Worm (Caenorhabditis elegans) whole organism, L1 larva: ENCODE results near the gene col-146.

Experiments used
- C04F5.9 ChIP-seq: sonication (generic microtip); optimal IDR thresholded peaks from 2 replicates; lab custom pipeline; 2016; ENCODE audit warnings: missing genetic modification characterization, missing compliant biosample characterization
- C34B4.2 ChIP-seq: sonication (generic microtip); optimal IDR thresholded peaks from 2 replicates; lab custom pipeline; 2017; ENCODE audit warnings: mild to moderate bottlenecking, missing genetic modification characterization, missing compliant biosample characterization
- ceh-90 ChIP-seq: sonication (generic microtip); optimal IDR thresholded peaks from 2 replicates; lab custom pipeline; 2016; ENCODE audit warnings: missing genetic modification characterization, missing compliant biosample characterization
- dpl-1 ChIP-seq, 3 experiments: fragments of 150-350 bp in 2 of 3; sonication (generic microtip) in 1 of 3; optimal IDR thresholded peaks; 2 replicates each; lab custom pipeline; 2014 to 2017; ENCODE audit warnings: missing biosample characterization in 3 of 3, missing genetic modification characterization in 3 of 3, missing genetic modification reagents in 3 of 3
- dsc-1 ChIP-seq: sonication (generic microtip); optimal IDR thresholded peaks from 2 replicates; lab custom pipeline; 2016; ENCODE audit warnings: mild to moderate bottlenecking, missing genetic modification characterization, missing compliant biosample characterization
- efl-1 ChIP-seq, 4 experiments: fragments of 150-350 bp; optimal IDR thresholded peaks in 3 of 4; peaks in 1 of 4; 1 replicate in 1 of 4; 2 replicates in 3 of 4; lab custom pipeline; 2014; ENCODE audit warnings: missing biosample characterization in 2 of 4, missing genetic modification characterization in 2 of 4, missing genetic modification reagents in 2 of 4
- elt-2 ChIP-seq: sonication (generic microtip); optimal IDR thresholded peaks from 2 replicates; lab custom pipeline; 2016; ENCODE audit warnings: missing genetic modification characterization, mild to moderate bottlenecking, inconsistent platforms, missing compliant biosample characterization, missing genetic modification reagents
- elt-3 ChIP-seq, 6 experiments: fragments of 150-350 bp in 1 of 6; sonication (generic microtip); optimal IDR thresholded peaks; 2 replicates each; lab custom pipeline; 2017 to 2018; ENCODE audit warnings: missing biosample characterization in 6 of 6, missing genetic modification characterization in 6 of 6, inconsistent platforms in 1 of 6
- ets-5 ChIP-seq: fragments of 200-800 bp; sonication (Bioruptor generic); IDR thresholded peaks from 2 replicates; pipeline ENCODE4 v1.3.6; 2022; ENCODE audit warnings: missing genetic modification characterization, missing compliant biosample characterization
- fos-1 ChIP-seq: fragments of 150-350 bp; optimal IDR thresholded peaks from 2 replicates; lab custom pipeline; 2014; ENCODE audit warnings: missing biosample characterization, missing genetic modification characterization
- hlh-4 ChIP-seq: sonication (generic microtip); optimal IDR thresholded peaks from 2 replicates; lab custom pipeline; 2016; ENCODE audit warnings: mild to moderate bottlenecking, missing genetic modification characterization, missing compliant biosample characterization
- jun-1 ChIP-seq: fragments of 150-350 bp; optimal IDR thresholded peaks from 2 replicates; lab custom pipeline; 2014; ENCODE audit warnings: missing biosample characterization, missing genetic modification reagents, missing genetic modification characterization
- lin-13 ChIP-seq: fragments of 150-350 bp; optimal IDR thresholded peaks from 2 replicates; lab custom pipeline; 2014; ENCODE audit warnings: missing biosample characterization, missing genetic modification reagents, missing genetic modification characterization
- lin-14 ChIP-seq: fragments of 200-800 bp; sonication (Bioruptor generic); optimal IDR thresholded peaks from 2 replicates; lab custom pipeline; 2018; ENCODE audit warnings: mild to moderate bottlenecking, missing genetic modification characterization, moderate library complexity, missing compliant biosample characterization
- lin-35 ChIP-seq, 2 experiments: fragments of 150-350 bp; optimal IDR thresholded peaks; 2 replicates each; lab custom pipeline; 2014; ENCODE audit warnings: missing biosample characterization in 2 of 2, missing genetic modification characterization in 2 of 2, missing genetic modification reagents in 2 of 2
- mef-2 ChIP-seq: fragments of 150-350 bp; optimal IDR thresholded peaks from 2 replicates; lab custom pipeline; 2014; ENCODE audit warnings: missing biosample characterization, missing genetic modification characterization
- nhr-12 ChIP-seq: sonication (generic microtip); optimal IDR thresholded peaks from 2 replicates; lab custom pipeline; 2017; ENCODE audit warnings: missing biosample characterization, missing genetic modification characterization
- nhr-84 ChIP-seq: sonication (generic microtip); optimal IDR thresholded peaks from 2 replicates; lab custom pipeline; 2017; ENCODE audit warnings: missing biosample characterization, missing genetic modification characterization
- pag-3 ChIP-seq: sonication (generic microtip); optimal IDR thresholded peaks from 2 replicates; lab custom pipeline; 2017; ENCODE audit warnings: missing genetic modification characterization, mild to moderate bottlenecking, missing compliant biosample characterization, antibody characterized with exemption, borderline replicate concordance; ENCODE audit not compliant: insufficient read depth
- pax-3 ChIP-seq: fragments of 200-800 bp; sonication (Bioruptor generic); optimal IDR thresholded peaks from 2 replicates; lab custom pipeline; 2018; ENCODE audit warnings: mild to moderate bottlenecking, missing genetic modification characterization, moderate library complexity, missing compliant biosample characterization
- sox-4 ChIP-seq: sonication (generic microtip); optimal IDR thresholded peaks from 2 replicates; lab custom pipeline; 2016; ENCODE audit warnings: missing genetic modification characterization, missing compliant biosample characterization
- swsn-7 ChIP-seq: sonication (generic microtip); optimal IDR thresholded peaks from 2 replicates; lab custom pipeline; 2016; ENCODE audit warnings: missing genetic modification characterization, missing compliant biosample characterization
- tbx-2 ChIP-seq: sonication (generic microtip); optimal IDR thresholded peaks from 2 replicates; lab custom pipeline; 2016; ENCODE audit warnings: missing genetic modification characterization, missing compliant biosample characterization
- unc-130 ChIP-seq: fragments of 150-350 bp; optimal IDR thresholded peaks from 2 replicates; lab custom pipeline; 2017; ENCODE audit warnings: missing biosample characterization, missing genetic modification characterization, inconsistent platforms
- unc-30 ChIP-seq: sonication (generic microtip); optimal IDR thresholded peaks from 2 replicates; lab custom pipeline; 2017; ENCODE audit warnings: missing biosample characterization, missing genetic modification characterization
- unc-62 ChIP-seq: fragments of 150-350 bp; optimal IDR thresholded peaks from 2 replicates; lab custom pipeline; 2014; ENCODE audit warnings: missing biosample characterization, missing genetic modification reagents, missing genetic modification characterization
- unc-86 ChIP-seq: sonication (generic microtip); optimal IDR thresholded peaks from 2 replicates; lab custom pipeline; 2016; ENCODE audit warnings: missing genetic modification characterization, missing compliant biosample characterization
- vab-15 ChIP-seq: sonication (generic microtip); optimal IDR thresholded peaks from 2 replicates; lab custom pipeline; 2017; ENCODE audit warnings: missing genotype, mild to moderate bottlenecking, missing genetic modification characterization, missing compliant biosample characterization
- zag-1 ChIP-seq: fragments of 150-350 bp; optimal IDR thresholded peaks from 2 replicates; lab custom pipeline; 2014; ENCODE audit warnings: missing biosample characterization, missing genetic modification characterization

Gene col-146

DNA sequence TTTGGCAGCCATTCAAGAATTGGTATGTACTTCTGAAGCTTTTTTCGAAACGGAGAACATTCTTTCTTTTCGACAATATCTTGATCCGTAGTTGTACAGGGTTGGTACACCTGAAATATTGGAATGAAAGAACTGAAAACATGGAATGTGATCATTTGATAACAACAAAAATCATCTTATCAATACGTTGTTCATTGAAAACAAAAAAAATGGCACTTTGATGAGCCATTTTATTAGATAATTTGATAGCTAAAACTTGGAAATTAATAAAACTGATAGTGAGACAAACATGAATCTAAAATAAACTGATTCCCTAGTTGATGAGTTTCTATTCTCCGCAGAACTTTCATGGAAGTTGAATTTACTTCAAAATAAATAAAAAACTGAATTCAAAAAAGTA lies 42.8 kb downstream of the col-146 start:
- peak; percentile 49 for TF ChIP-seq elt-2 (tag; lab: Kevin White, UChicago)
- TF ChIP-seq C04F5.9 (tag; lab: Kevin White, UChicago) = no peak
- TF ChIP-seq unc-30 = no peak
- no peak for TF ChIP-seq unc-86 (tag; lab: Kevin White, UChicago)
- TF ChIP-seq ceh-90 (tag; lab: Kevin White, UChicago) = no peak
- TF ChIP-seq unc-62 (GFP tag; lab: Kevin White, UChicago) = no peak

- peak in 1 of 2 experiments; percentile 13 for TF ChIP-seq lin-35 (GFP tag; optimal IDR thresholded peaks at IDR 0.05; lab: Kevin White, UChicago)
- TF ChIP-seq elt-2 (tag; lab: Kevin White, UChicago) = peak; percentile 33
- no peak for TF ChIP-seq nhr-84 (tag; lab: Kevin White, UChicago)
- TF ChIP-seq sox-4 = no peak
- TF ChIP-seq dpl-1 (GFP tag; optimal IDR thresholded peaks at IDR 0.05; lab: Kevin White, UChicago) = peak in 1 of 3 experiments; percentile 12
- no peak for TF ChIP-seq lin-13 (GFP tag; lab: Kevin White, UChicago)
- TF ChIP-seq unc-62 (GFP tag; lab: Kevin White, UChicago) = no peak
- TF ChIP-seq pax-3 (tag; lab: Kevin White, UChicago) = no peak
Observed at ce11 chrV:9673199-9673843, 43.6 kb downstream of the col-146 start, which contains the start of gene sulp-8. sulp-8 (minus strand) TSS chrV:9673667.

- no peak for TF ChIP-seq unc-62 (GFP tag; lab: Kevin White, UChicago)
- TF ChIP-seq elt-3 (tag; optimal IDR thresholded peaks at IDR 0.05; lab: Kevin White, UChicago) = no peak
- no peak for TF ChIP-seq pax-3 (tag; lab: Kevin White, UChicago)
- TF ChIP-seq lin-14 (GFP tag; lab: Kevin White, UChicago) = no peak
- no peak for TF ChIP-seq fos-1 (tag; lab: Kevin White, UChicago)
- TF ChIP-seq unc-130 (tag; lab: Kevin White, UChicago) = no peak
- no peak for TF ChIP-seq lin-13 (GFP tag; lab: Kevin White, UChicago)
- TF ChIP-seq vab-15 = no peak
Observed at ce11 chrV:9677977-9678376, 48.2 kb downstream of the col-146 start, which contains the start of gene cthd-1. cthd-1 (plus strand) TSS chrV:9678277.

DNA sequence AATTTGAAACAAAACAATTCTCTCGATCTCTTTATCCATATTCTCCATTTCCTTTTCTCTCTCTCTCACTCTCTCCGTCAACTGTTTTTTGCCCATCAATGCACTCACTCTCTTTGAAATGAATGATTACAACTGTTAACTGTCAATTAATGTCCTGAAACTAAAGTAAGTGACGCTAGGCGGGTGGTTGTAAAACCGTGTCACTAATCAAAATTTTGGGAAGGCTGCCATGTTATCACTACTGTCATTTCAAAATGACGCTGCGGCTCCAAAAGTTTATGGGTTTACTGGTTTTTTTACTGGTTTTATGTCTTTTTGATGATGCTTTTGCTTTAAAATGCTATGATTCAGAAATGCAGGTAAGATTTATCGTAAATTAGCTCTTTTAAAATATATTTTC lies 49.4 kb downstream of the col-146 start, which contains the start of gene ZK287.9:
Gene ZK287.9 (plus strand): TSS at position 192 of the 400 bp plus-strand sequence.
- TF ChIP-seq tbx-2 (tag; lab: Kevin White, UChicago) (no peak), elt-2 (tag; lab: Kevin White, UChicago) (no peak), zag-1 (tag; lab: Kevin White, UChicago) (no peak), dsc-1 (tag; lab: Kevin White, UChicago) (no peak), pag-3 (tag; lab: Kevin White, UChicago) (no peak), jun-1 (tag; lab: Kevin White, UChicago) (no peak), efl-1 (optimal IDR thresholded peaks at IDR 0.05; lab: Kevin White, UChicago) (no peak), efl-1 (GFP tag; optimal IDR thresholded peaks at IDR 0.05 in 1 of 2; lab: Kevin White, UChicago) (no peak), C34B4.2 (tag; lab: Kevin White, UChicago) (no peak), swsn-7 (tag; lab: Kevin White, UChicago) (no peak), ceh-90 (tag; lab: Kevin White, UChicago) (no peak), mef-2 (no peak), nhr-12 (tag; lab: Kevin White, UChicago) (no peak), elt-3 (tag; optimal IDR thresholded peaks at IDR 0.05; lab: Kevin White, UChicago) (no peak), ets-5 (no peak), hlh-4 (no peak), pax-3 (tag; lab: Kevin White, UChicago) (no peak)

ce11 chrV:9680260-9680659 lies 50.5 kb downstream of the col-146 start:
- TF ChIP-seq efl-1 (optimal IDR thresholded peaks at IDR 0.05; lab: Kevin White, UChicago) = no peak
- peak in 1 of 2 experiments; percentile 38 for TF ChIP-seq efl-1 (GFP tag; optimal IDR thresholded peaks at IDR 0.05 in 1 of 2; lab: Kevin White, UChicago)
- TF ChIP-seq C34B4.2 (tag; lab: Kevin White, UChicago) = no peak
